Worm (Caenorhabditis elegans): Measurements from ENCODE around the gene F55G1.1.

DNA sequence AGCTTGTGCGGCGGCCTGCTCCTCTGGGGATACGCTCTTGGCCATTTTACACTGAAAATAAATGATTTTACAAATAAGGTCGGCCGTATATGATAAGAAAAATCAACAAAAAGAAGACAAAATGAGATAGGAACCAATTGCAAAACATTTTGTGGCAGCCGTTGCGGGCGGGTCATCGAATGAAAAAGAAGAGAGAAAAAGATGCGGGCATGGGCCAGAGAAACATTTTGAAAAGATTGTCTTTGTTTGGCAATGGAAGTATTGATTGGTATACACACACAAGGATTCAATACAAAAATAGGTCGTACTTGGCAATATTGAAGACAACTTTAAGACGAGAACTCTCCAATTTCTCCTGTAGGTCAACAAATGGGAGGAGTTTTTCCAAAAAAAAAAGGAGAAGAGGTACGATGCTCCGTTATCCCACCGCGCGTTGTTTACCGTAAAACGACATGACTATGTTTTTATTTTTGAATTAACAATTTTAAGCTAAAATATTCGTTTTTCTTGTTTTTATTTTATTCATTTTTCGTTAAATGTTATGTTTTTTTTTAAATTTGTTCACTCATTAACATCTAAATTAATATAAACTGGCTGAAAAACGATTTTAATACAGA, 21.2 kb downstream of the F55G1.1 start, which contains the start of the genes plc-4 and R05G6.4:
- TF ChIP-seq chd-7 (tag; optimal IDR thresholded peaks at IDR 0.05) (no peak), zfh-2 (GFP tag; conservative IDR thresholded peaks at IDR 0.05) (no peak), lag-1 (GFP tag; IDR thresholded peaks at IDR 0.05) (no peak), efl-1 (GFP tag; optimal IDR thresholded peaks at IDR 0.05) (no peak), ceh-40 (GFP tag; IDR thresholded peaks at IDR 0.05) (no peak)

Measured in whole organism, young adult.